Worm (Caenorhabditis elegans) whole organism, midembryonic: ENCODE data around the gene C16A3.2.

Experiments
- T22C8.4 ChIP-seq: fragments of 200-800 bp; sonication (Bioruptor generic); IDR thresholded peaks from 2 replicates; pipeline ENCODE4 v1.3.6; 2022; ENCODE audit warnings: missing genetic modification characterization, missing compliant biosample characterization
- cog-1 ChIP-seq: sonication (generic microtip); optimal IDR thresholded peaks from 2 replicates; lab custom pipeline; 2016; ENCODE audit warnings: missing genetic modification characterization, missing compliant biosample characterization
- flt-1 ChIP-seq: fragments of 200-800 bp; sonication (Bioruptor generic); IDR thresholded peaks from 2 replicates; pipeline ENCODE4 v1.3.6; 2022; ENCODE audit warnings: missing genetic modification characterization, missing compliant biosample characterization
- klf-2 ChIP-seq: fragments of 200-800 bp; sonication (Bioruptor generic); conservative IDR thresholded peaks from 2 replicates; pipeline ENCODE4 v1.3.6; 2022; ENCODE audit warnings: missing genetic modification reagents, missing genetic modification characterization, missing compliant biosample characterization
- med-1 ChIP-seq: sonication (generic microtip); optimal IDR thresholded peaks from 2 replicates; lab custom pipeline; 2017; ENCODE audit warnings: missing genetic modification characterization, mild to moderate bottlenecking, missing compliant biosample characterization, antibody characterized with exemption, missing genetic modification reagents; ENCODE audit not compliant: insufficient read depth
- tab-1 ChIP-seq: fragments of 200-800 bp; sonication (Bioruptor generic); IDR thresholded peaks from 2 replicates; pipeline ENCODE4 v1.3.6; 2022; ENCODE audit warnings: missing genetic modification characterization, missing compliant biosample characterization
- ztf-23 ChIP-seq: fragments of 200-800 bp; sonication (Bioruptor generic); IDR thresholded peaks from 2 replicates; pipeline ENCODE4 v1.3.6; 2022; ENCODE audit warnings: missing genetic modification reagents, missing genetic modification characterization, missing compliant biosample characterization
- ztf-29 ChIP-seq: fragments of 200-800 bp; sonication (Bioruptor generic); IDR thresholded peaks from 2 replicates; pipeline ENCODE4 v1.3.6; 2022; ENCODE audit warnings: missing genetic modification reagents, missing genetic modification characterization, missing compliant biosample characterization

DNA sequence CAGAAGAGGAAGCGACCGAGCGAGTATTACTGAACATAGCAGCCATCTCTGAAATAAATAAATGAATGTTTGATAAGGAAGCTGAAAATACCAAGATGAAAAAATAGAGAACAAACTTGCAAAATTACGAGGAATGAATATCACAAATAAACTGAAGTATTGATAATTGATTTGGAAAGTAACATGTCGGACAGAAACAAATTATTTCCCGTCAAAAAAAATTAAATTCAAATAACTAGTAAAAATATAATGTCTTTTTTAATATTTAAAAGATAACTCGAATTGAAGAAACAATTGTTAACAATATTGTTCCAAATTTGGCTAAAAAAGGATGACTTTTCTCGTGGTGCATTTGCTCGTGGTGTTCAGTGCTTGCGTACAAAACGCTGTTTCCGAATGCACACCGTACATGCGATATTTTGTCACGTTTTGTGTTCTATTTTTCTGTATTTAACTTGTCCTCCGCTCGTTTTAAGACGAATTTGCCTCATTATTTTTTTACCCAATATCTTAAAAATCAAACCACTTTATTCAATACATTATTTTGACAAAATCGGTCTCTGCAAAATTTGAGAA, 47.7 kb upstream of the C16A3.2 start, which contains the start of gene rpn-13:
- TF ChIP-seq ztf-23 (GFP tag; lab: Robert Waterston, UW) (no peak), ztf-29 (GFP tag; lab: Robert Waterston, UW) (no peak), klf-2 (no peak), cog-1 (no peak), flt-1 (GFP tag; lab: Robert Waterston, UW) (no peak), med-1 (no peak), tab-1 (GFP tag; lab: Robert Waterston, UW) (no peak), T22C8.4 (no peak)
